Worm (Caenorhabditis elegans) whole organism, midembryonic: ENCODE data around the gene mltn-13.

Experiments
- T22C8.4 ChIP-seq: fragments of 200-800 bp; sonication (Bioruptor generic); IDR thresholded peaks from 2 replicates; pipeline ENCODE4 v1.3.6; 2022; ENCODE audit warnings: missing genetic modification characterization, missing compliant biosample characterization
- cog-1 ChIP-seq: sonication (generic microtip); optimal IDR thresholded peaks from 2 replicates; lab custom pipeline; 2016; ENCODE audit warnings: missing genetic modification characterization, missing compliant biosample characterization
- flt-1 ChIP-seq: fragments of 200-800 bp; sonication (Bioruptor generic); IDR thresholded peaks from 2 replicates; pipeline ENCODE4 v1.3.6; 2022; ENCODE audit warnings: missing genetic modification characterization, missing compliant biosample characterization
- klf-2 ChIP-seq: fragments of 200-800 bp; sonication (Bioruptor generic); conservative IDR thresholded peaks from 2 replicates; pipeline ENCODE4 v1.3.6; 2022; ENCODE audit warnings: missing genetic modification reagents, missing genetic modification characterization, missing compliant biosample characterization
- med-1 ChIP-seq: sonication (generic microtip); optimal IDR thresholded peaks from 2 replicates; lab custom pipeline; 2017; ENCODE audit warnings: missing genetic modification characterization, mild to moderate bottlenecking, missing compliant biosample characterization, antibody characterized with exemption, missing genetic modification reagents; ENCODE audit not compliant: insufficient read depth
- ref-1 ChIP-seq: fragments of 200-800 bp; sonication (Bioruptor generic); conservative IDR thresholded peaks from 2 replicates; pipeline ENCODE4 v1.3.6; 2022; ENCODE audit warnings: missing genetic modification reagents, missing genetic modification characterization, missing compliant biosample characterization
- tab-1 ChIP-seq: fragments of 200-800 bp; sonication (Bioruptor generic); IDR thresholded peaks from 2 replicates; pipeline ENCODE4 v1.3.6; 2022; ENCODE audit warnings: missing genetic modification characterization, missing compliant biosample characterization
- ztf-23 ChIP-seq: fragments of 200-800 bp; sonication (Bioruptor generic); IDR thresholded peaks from 2 replicates; pipeline ENCODE4 v1.3.6; 2022; ENCODE audit warnings: missing genetic modification reagents, missing genetic modification characterization, missing compliant biosample characterization

- TF ChIP-seq med-1 (GFP tag; lab: Kevin White, UChicago): no peak
- TF ChIP-seq ztf-23 (GFP tag; lab: Robert Waterston, UW): no peak
- no peak for TF ChIP-seq T22C8.4 (GFP tag; lab: Robert Waterston, UW)
- TF ChIP-seq klf-2 (GFP tag; lab: Robert Waterston, UW): no peak
- TF ChIP-seq flt-1 (GFP tag; lab: Robert Waterston, UW): no peak
- no peak for TF ChIP-seq ref-1 (GFP tag; lab: Robert Waterston, UW)
- TF ChIP-seq tab-1: no peak
- TF ChIP-seq cog-1: no peak
These were observed 8.6 kb downstream of the mltn-13 start for ce11 chrX:4439616-4440015.
